Worm (Caenorhabditis elegans) whole organism, mixed stage, embryonic: Measurements from ENCODE around the gene Y79H2A.4.

Experiments used
- blmp-1 ChIP-seq: fragments of 150-350 bp; optimal IDR thresholded peaks from 2 replicates; lab custom pipeline; 2014; ENCODE audit warnings: missing biosample characterization, missing genetic modification characterization
- elt-1 ChIP-seq: sonication (generic microtip); optimal IDR thresholded peaks from 2 replicates; lab custom pipeline; 2017; ENCODE audit warnings: missing genetic modification characterization, mild to moderate bottlenecking, missing compliant biosample characterization, antibody characterized with exemption, moderate library complexity, borderline replicate concordance; ENCODE audit not compliant: insufficient read depth
- flh-1 ChIP-seq: fragments of 200-800 bp; sonication (Bioruptor generic); optimal IDR thresholded peaks from 2 replicates; lab custom pipeline; 2018; ENCODE audit warnings: mild to moderate bottlenecking, missing genetic modification characterization, moderate library complexity, missing compliant biosample characterization
- nhr-28 ChIP-seq: fragments of 150-350 bp; optimal IDR thresholded peaks from 2 replicates; lab custom pipeline; 2014; ENCODE audit warnings: missing biosample characterization, missing genetic modification characterization
- snpc-4 ChIP-seq: fragments of 150-350 bp; optimal IDR thresholded peaks from 2 replicates; lab custom pipeline; 2014; ENCODE audit warnings: missing biosample characterization, missing genetic modification characterization
- sptf-1 ChIP-seq: sonication (generic microtip); optimal IDR thresholded peaks from 2 replicates; lab custom pipeline; 2017; ENCODE audit warnings: mild to moderate bottlenecking, missing genetic modification characterization, moderate library complexity, missing compliant biosample characterization
- unc-39 ChIP-seq: fragments of 150-350 bp; optimal IDR thresholded peaks from 2 replicates; lab custom pipeline; 2014; ENCODE audit warnings: missing biosample characterization, missing genetic modification characterization
- ztf-11 ChIP-seq: fragments of 150-350 bp; optimal IDR thresholded peaks from 2 replicates; lab custom pipeline; 2014; ENCODE audit warnings: missing biosample characterization, missing genetic modification characterization

ce11 chrIII:12002850-12003249 is 38.2 kb upstream of the Y79H2A.4 start, which contains the start of gene Y56A3A.33:
- TF ChIP-seq snpc-4 (tag; lab: Kevin White, UChicago): no peak
- no peak for TF ChIP-seq blmp-1 (tag; lab: Kevin White, UChicago)
- no peak for TF ChIP-seq nhr-28 (tag; lab: Kevin White, UChicago)
- TF ChIP-seq sptf-1 (tag; lab: Kevin White, UChicago): no peak
- TF ChIP-seq unc-39 (tag; lab: Kevin White, UChicago): no peak
- no peak for TF ChIP-seq ztf-11 (tag; lab: Kevin White, UChicago)
- no peak for TF ChIP-seq flh-1
- TF ChIP-seq elt-1 (tag; lab: Kevin White, UChicago): no peak
